Worm (Caenorhabditis elegans) whole organism, L1 larva: ENCODE data around the gene egl-5.

Experiments
- Y116A8C.19 ChIP-seq: sonication (generic microtip); optimal IDR thresholded peaks from 2 replicates; lab custom pipeline; 2016; ENCODE audit warnings: missing compliant biosample characterization, missing genetic modification characterization, borderline replicate concordance
- alr-1 ChIP-seq: fragments of 200-800 bp; sonication (Bioruptor generic); optimal IDR thresholded peaks from 2 replicates; lab custom pipeline; 2018; ENCODE audit warnings: borderline replicate concordance, mild to moderate bottlenecking, missing genetic modification characterization, missing compliant biosample characterization
- ama-1 ChIP-seq: fragments of 150-350 bp; optimal IDR thresholded peaks from 2 replicates; lab custom pipeline; 2014
- blmp-1 ChIP-seq: fragments of 150-350 bp; optimal IDR thresholded peaks from 2 replicates; lab custom pipeline; 2014; ENCODE audit warnings: missing biosample characterization, missing genetic modification characterization
- ceh-63 ChIP-seq: fragments of 200-800 bp; sonication (Bioruptor generic); optimal IDR thresholded peaks from 2 replicates; lab custom pipeline; 2018; ENCODE audit warnings: mild to moderate bottlenecking, missing genetic modification characterization, missing compliant biosample characterization
- ceh-82 ChIP-seq, 3 experiments: fragments of 150-350 bp in 1 of 3; sonication (generic microtip) in 2 of 3; optimal IDR thresholded peaks; 2 replicates each; lab custom pipeline; 2014 to 2017; ENCODE audit warnings: missing biosample characterization in 3 of 3, missing genetic modification characterization in 3 of 3
- ceh-88 ChIP-seq: fragments of 200-800 bp; sonication (Bioruptor generic); IDR thresholded peaks from 2 replicates; pipeline ENCODE4 v1.3.6; 2022; ENCODE audit warnings: missing genetic modification characterization, missing compliant biosample characterization
- ceh-90 ChIP-seq: sonication (generic microtip); optimal IDR thresholded peaks from 2 replicates; lab custom pipeline; 2016; ENCODE audit warnings: missing genetic modification characterization, missing compliant biosample characterization
- ces-1 ChIP-seq: fragments of 150-350 bp; optimal IDR thresholded peaks from 2 replicates; lab custom pipeline; 2014; ENCODE audit warnings: missing biosample characterization, missing genetic modification reagents, missing genetic modification characterization
- dpl-1 ChIP-seq, 3 experiments: fragments of 150-350 bp in 2 of 3; sonication (generic microtip) in 1 of 3; optimal IDR thresholded peaks; 2 replicates each; lab custom pipeline; 2014 to 2017; ENCODE audit warnings: missing biosample characterization in 3 of 3, missing genetic modification characterization in 3 of 3, missing genetic modification reagents in 3 of 3
- dsc-1 ChIP-seq: sonication (generic microtip); optimal IDR thresholded peaks from 2 replicates; lab custom pipeline; 2016; ENCODE audit warnings: mild to moderate bottlenecking, missing genetic modification characterization, missing compliant biosample characterization
- efl-1 ChIP-seq, 4 experiments: fragments of 150-350 bp; optimal IDR thresholded peaks in 3 of 4; peaks in 1 of 4; 1 replicate in 1 of 4; 2 replicates in 3 of 4; lab custom pipeline; 2014; ENCODE audit warnings: missing biosample characterization in 2 of 4, missing genetic modification characterization in 2 of 4, missing genetic modification reagents in 2 of 4
- efl-3 ChIP-seq: fragments of 200-800 bp; sonication (Bioruptor generic); optimal IDR thresholded peaks from 2 replicates; lab custom pipeline; 2018; ENCODE audit warnings: mild to moderate bottlenecking, missing genetic modification characterization, missing compliant biosample characterization
- egl-27 ChIP-seq, 2 experiments: fragments of 150-350 bp in 1 of 2; sonication (generic microtip); optimal IDR thresholded peaks; 3 replicates each; lab custom pipeline; 2017 to 2018; ENCODE audit warnings: missing biosample characterization in 2 of 2, missing genetic modification characterization in 2 of 2, missing genetic modification reagents in 2 of 2
- elt-2 ChIP-seq: sonication (generic microtip); optimal IDR thresholded peaks from 2 replicates; lab custom pipeline; 2016; ENCODE audit warnings: missing genetic modification characterization, mild to moderate bottlenecking, inconsistent platforms, missing compliant biosample characterization, missing genetic modification reagents
- fkh-4 ChIP-seq: sonication (generic microtip); optimal IDR thresholded peaks from 2 replicates; lab custom pipeline; 2016; ENCODE audit warnings: missing compliant biosample characterization, missing genetic modification characterization, borderline replicate concordance
- fkh-8 ChIP-seq: sonication (generic microtip); optimal IDR thresholded peaks from 2 replicates; lab custom pipeline; 2016; ENCODE audit warnings: mild to moderate bottlenecking, missing genetic modification characterization, missing compliant biosample characterization
- grh-1 ChIP-seq: fragments of 200-800 bp; sonication (Bioruptor generic); IDR thresholded peaks from 2 replicates; pipeline ENCODE4 v1.3.6; 2022; ENCODE audit warnings: missing genetic modification reagents, missing genetic modification characterization, missing compliant biosample characterization
- hpl-2 ChIP-seq: fragments of 150-350 bp; optimal IDR thresholded peaks from 2 replicates; lab custom pipeline; 2014; ENCODE audit warnings: missing biosample characterization, missing genetic modification reagents, missing genetic modification characterization
- jun-1 ChIP-seq: fragments of 150-350 bp; optimal IDR thresholded peaks from 2 replicates; lab custom pipeline; 2014; ENCODE audit warnings: missing biosample characterization, missing genetic modification reagents, missing genetic modification characterization
- lin-13 ChIP-seq: fragments of 150-350 bp; optimal IDR thresholded peaks from 2 replicates; lab custom pipeline; 2014; ENCODE audit warnings: missing biosample characterization, missing genetic modification reagents, missing genetic modification characterization
- lin-14 ChIP-seq: fragments of 200-800 bp; sonication (Bioruptor generic); optimal IDR thresholded peaks from 2 replicates; lab custom pipeline; 2018; ENCODE audit warnings: mild to moderate bottlenecking, missing genetic modification characterization, moderate library complexity, missing compliant biosample characterization
- lin-39 ChIP-seq: fragments of 150-350 bp; optimal IDR thresholded peaks from 2 replicates; lab custom pipeline; 2014; ENCODE audit warnings: missing biosample characterization, missing genetic modification reagents, missing genetic modification characterization
- lir-3 ChIP-seq: sonication (generic microtip); optimal IDR thresholded peaks from 2 replicates; lab custom pipeline; 2016; ENCODE audit warnings: mild to moderate bottlenecking, missing genetic modification characterization, moderate library complexity, missing compliant biosample characterization; ENCODE audit not compliant: poor library complexity
- lsy-2 ChIP-seq, 2 experiments: fragments of 150-350 bp; optimal IDR thresholded peaks; 2 replicates each; lab custom pipeline; 2014; ENCODE audit warnings: missing biosample characterization in 2 of 2, missing genetic modification characterization in 2 of 2
- mdl-1 ChIP-seq, 2 experiments: fragments of 150-350 bp; optimal IDR thresholded peaks; 2 replicates each; lab custom pipeline; 2014 to 2017; ENCODE audit warnings: missing biosample characterization in 2 of 2, missing genetic modification characterization in 2 of 2, inconsistent platforms in 1 of 2
- nhr-12 ChIP-seq: sonication (generic microtip); optimal IDR thresholded peaks from 2 replicates; lab custom pipeline; 2017; ENCODE audit warnings: missing biosample characterization, missing genetic modification characterization
- nhr-19 ChIP-seq: fragments of 200-800 bp; sonication (Bioruptor generic); conservative IDR thresholded peaks from 2 replicates; pipeline ENCODE4 v1.3.6; 2022; ENCODE audit warnings: missing genetic modification characterization, missing compliant biosample characterization
- nhr-237 ChIP-seq: fragments of 150-350 bp; optimal IDR thresholded peaks from 2 replicates; lab custom pipeline; 2014; ENCODE audit warnings: missing biosample characterization, missing genetic modification characterization
- nhr-28 ChIP-seq: fragments of 150-350 bp; optimal IDR thresholded peaks from 2 replicates; lab custom pipeline; 2014; ENCODE audit warnings: missing biosample characterization, missing genetic modification characterization
- nhr-47 ChIP-seq: sonication (generic microtip); optimal IDR thresholded peaks from 2 replicates; lab custom pipeline; 2016; ENCODE audit warnings: mild to moderate bottlenecking, missing genetic modification characterization, moderate library complexity, missing compliant biosample characterization
- nhr-77 ChIP-seq: fragments of 150-350 bp; optimal IDR thresholded peaks from 2 replicates; lab custom pipeline; 2014; ENCODE audit warnings: missing biosample characterization, missing genetic modification characterization
- nhr-84 ChIP-seq: sonication (generic microtip); optimal IDR thresholded peaks from 2 replicates; lab custom pipeline; 2017; ENCODE audit warnings: missing biosample characterization, missing genetic modification characterization
- nhr-85 ChIP-seq: sonication (generic microtip); peaks from one replicate; lab custom pipeline; 2016; ENCODE audit warnings: missing genetic modification characterization, inconsistent platforms, missing compliant biosample characterization
- nhr-90 ChIP-seq: sonication (generic microtip); optimal IDR thresholded peaks from 2 replicates; lab custom pipeline; 2016; ENCODE audit warnings: mild to moderate bottlenecking, missing genetic modification characterization, missing compliant biosample characterization; ENCODE audit not compliant: poor library complexity
- rnt-1 ChIP-seq: sonication (generic microtip); optimal IDR thresholded peaks from 2 replicates; lab custom pipeline; 2016; ENCODE audit warnings: mild to moderate bottlenecking, missing genetic modification characterization, moderate library complexity, missing compliant biosample characterization
- snpc-4 ChIP-seq: fragments of 150-350 bp; optimal IDR thresholded peaks from 2 replicates; lab custom pipeline; 2014; ENCODE audit warnings: missing biosample characterization, missing genetic modification characterization
- sptf-1 ChIP-seq: fragments of 150-350 bp; optimal IDR thresholded peaks from 2 replicates; lab custom pipeline; 2014; ENCODE audit warnings: missing biosample characterization, missing genetic modification characterization
- sup-37 ChIP-seq: fragments of 200-800 bp; sonication (Bioruptor generic); optimal IDR thresholded peaks from 2 replicates; lab custom pipeline; 2018; ENCODE audit warnings: mild to moderate bottlenecking, missing genetic modification characterization, missing compliant biosample characterization
- swsn-7 ChIP-seq: sonication (generic microtip); optimal IDR thresholded peaks from 2 replicates; lab custom pipeline; 2016; ENCODE audit warnings: missing genetic modification characterization, missing compliant biosample characterization
- tbx-2 ChIP-seq: sonication (generic microtip); optimal IDR thresholded peaks from 2 replicates; lab custom pipeline; 2016; ENCODE audit warnings: missing genetic modification characterization, missing compliant biosample characterization
- tlp-1 ChIP-seq: fragments of 150-350 bp; optimal IDR thresholded peaks from 2 replicates; lab custom pipeline; 2014; ENCODE audit warnings: missing biosample characterization, missing genetic modification characterization
- unc-130 ChIP-seq: fragments of 150-350 bp; optimal IDR thresholded peaks from 2 replicates; lab custom pipeline; 2017; ENCODE audit warnings: missing biosample characterization, missing genetic modification characterization, inconsistent platforms
- unc-30 ChIP-seq: sonication (generic microtip); optimal IDR thresholded peaks from 2 replicates; lab custom pipeline; 2017; ENCODE audit warnings: missing biosample characterization, missing genetic modification characterization
- unc-98 ChIP-seq: fragments of 200-800 bp; sonication (Bioruptor generic); IDR thresholded peaks from 2 replicates; pipeline ENCODE4 v1.3.6; 2022; ENCODE audit warnings: missing genetic modification characterization, missing compliant biosample characterization
- zag-1 ChIP-seq: fragments of 150-350 bp; optimal IDR thresholded peaks from 2 replicates; lab custom pipeline; 2014; ENCODE audit warnings: missing biosample characterization, missing genetic modification characterization
- ztf-11 ChIP-seq, 2 experiments: sonication (generic microtip); optimal IDR thresholded peaks; 2 replicates each; lab custom pipeline; 2016 to 2017; ENCODE audit warnings: missing genetic modification characterization in 2 of 2, missing biosample characterization in 1 of 2, missing compliant biosample characterization in 1 of 2
- ztf-4 ChIP-seq: fragments of 150-350 bp; optimal IDR thresholded peaks from 2 replicates; lab custom pipeline; 2014; ENCODE audit warnings: missing biosample characterization, missing genetic modification characterization

Gene egl-5

ce11 chrIII:7854494-7855184 is 40.5 kb downstream of the egl-5 start, which contains the start of gene rpl-35 (continued):
- peak; percentile 100 for TF ChIP-seq unc-130 (tag; lab: Kevin White, UChicago)
- TF ChIP-seq alr-1 (tag; lab: Kevin White, UChicago), result no peak
- peak; percentile 99 for TF ChIP-seq nhr-237 (tag; lab: Kevin White, UChicago)
- TF ChIP-seq hpl-2 (GFP tag; lab: Kevin White, UChicago), result peak; percentile 98
- peak; percentile 99 for TF ChIP-seq jun-1
- TF ChIP-seq nhr-90 (tag; lab: Kevin White, UChicago), result peak; percentile 100
- peak; percentile 15 for TF ChIP-seq nhr-28 (tag; lab: Kevin White, UChicago)
- peak; percentile 91 for TF ChIP-seq ces-1
- peak; percentile 98 for TF ChIP-seq ceh-63 (GFP tag; lab: Kevin White, UChicago)
- TF ChIP-seq tlp-1, result no peak
- TF ChIP-seq lsy-2 (tag; optimal IDR thresholded peaks at IDR 0.05; lab: Kevin White, UChicago), result peak; percentile 98 to 99
- TF ChIP-seq unc-30, result peak; percentile 66
- TF ChIP-seq dpl-1 (GFP tag; optimal IDR thresholded peaks at IDR 0.05; lab: Kevin White, UChicago), result peak; percentile 100
- peak; percentile 100 for TF ChIP-seq swsn-7 (tag; lab: Kevin White, UChicago)
- TF ChIP-seq efl-3, result peak; percentile 98
- TF ChIP-seq efl-1 (optimal IDR thresholded peaks at IDR 0.05; lab: Kevin White, UChicago), result peak; percentile 99 to 100
- TF ChIP-seq efl-1 (GFP tag; optimal IDR thresholded peaks at IDR 0.05 in 1 of 2; lab: Kevin White, UChicago), result peak; percentile 100
- peak; percentile 95 for TF ChIP-seq nhr-84 (tag; lab: Kevin White, UChicago)
- TF ChIP-seq blmp-1, result peak; percentile 95
- TF ChIP-seq ceh-82 (tag; optimal IDR thresholded peaks at IDR 0.05; lab: Kevin White, UChicago), result peak; percentile 100
- TF ChIP-seq tbx-2 (tag; lab: Kevin White, UChicago), result peak; percentile 100
- peak; percentile 100 for TF ChIP-seq nhr-47 (tag; lab: Kevin White, UChicago)
- TF ChIP-seq nhr-19, result peak; percentile 100
- TF ChIP-seq ceh-88 (GFP tag; lab: Robert Waterston, UW), result peak; percentile 99
- peak; percentile 3 to 98 for TF ChIP-seq mdl-1 (tag; optimal IDR thresholded peaks at IDR 0.05; lab: Kevin White, UChicago)
- TF ChIP-seq egl-27 (tag; optimal IDR thresholded peaks at IDR 0.05; lab: Kevin White, UChicago), result peak; percentile 85 to 95
- peak; percentile 98 for TF ChIP-seq lin-39 (tag; lab: Kevin White, UChicago)
- TF ChIP-seq ztf-11 (tag; optimal IDR thresholded peaks at IDR 0.05; lab: Kevin White, UChicago), result peak in 1 of 2 experiments; percentile 99
- TF ChIP-seq sup-37 (GFP tag; lab: Kevin White, UChicago), result peak; percentile 99
- TF ChIP-seq zag-1 (tag; lab: Kevin White, UChicago), result peak; percentile 74
- TF ChIP-seq ztf-4 (tag; lab: Kevin White, UChicago), result peak; percentile 100
- TF ChIP-seq lir-3 (tag; lab: Kevin White, UChicago), result peak; percentile 98
- TF ChIP-seq dsc-1 (tag; lab: Kevin White, UChicago), result peak; percentile 100
- peak; percentile 100 for TF ChIP-seq lin-14
- TF ChIP-seq fkh-4, result peak; percentile 98
- peak; percentile 93 for TF ChIP-seq snpc-4 (tag; lab: Kevin White, UChicago)
- TF ChIP-seq rnt-1, result peak; percentile 100
- peak; percentile 100 for TF ChIP-seq lin-13 (GFP tag; lab: Kevin White, UChicago)
- no peak for TF ChIP-seq sptf-1 (tag; lab: Kevin White, UChicago)
- peak; percentile 100 for TF ChIP-seq grh-1 (GFP tag; lab: Robert Waterston, UW)
- TF ChIP-seq Y116A8C.19 (tag; lab: Kevin White, UChicago), result peak; percentile 61
- peak; percentile 100 for TF ChIP-seq fkh-8 (tag; lab: Kevin White, UChicago)
- peak; percentile 100 for TF ChIP-seq nhr-85
- TF ChIP-seq nhr-12 (tag; lab: Kevin White, UChicago), result peak; percentile 79
- TF ChIP-seq elt-2, result peak; percentile 98
- peak; percentile 81 for TF ChIP-seq ama-1
- TF ChIP-seq nhr-77 (tag; lab: Kevin White, UChicago), result peak; percentile 100
- TF ChIP-seq ceh-90, result peak; percentile 79
- peak; percentile 89; the same call in 1 of the 2 replicates for TF ChIP-seq unc-98 (GFP tag; lab: Robert Waterston, UW)
